Worm (Caenorhabditis elegans): ENCODE results near the gene T24D5.3.

DNA sequence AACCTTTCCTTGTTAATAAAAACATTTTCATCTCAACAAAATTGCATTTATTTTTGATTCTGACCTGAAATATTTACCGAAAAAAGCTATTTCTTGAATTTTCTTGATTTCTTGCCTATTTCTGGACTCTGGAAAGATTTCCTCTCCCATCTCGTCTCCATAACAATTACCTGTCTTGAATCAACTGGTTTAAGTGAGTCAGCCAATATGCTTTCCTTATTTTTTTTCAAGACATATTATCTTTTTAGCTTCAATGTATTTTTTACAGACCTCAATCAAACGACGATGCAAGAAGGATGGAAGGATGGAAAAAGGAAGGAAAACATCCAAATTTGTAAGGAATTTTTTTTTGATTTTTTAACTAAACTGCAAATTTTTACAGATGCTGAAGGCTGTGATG lies 22.7 kb downstream of the T24D5.3 start:
- TF ChIP-seq pha-4 (tag; optimal IDR thresholded peaks at IDR 0.05) (no peak), ztf-16 (tag; optimal IDR thresholded peaks at IDR 0.05) (no peak), fkh-10 (GFP tag; optimal IDR thresholded peaks at IDR 0.05) (no peak), unc-86 (tag; optimal IDR thresholded peaks at IDR 0.05) (no peak), unc-55 (GFP tag; optimal IDR thresholded peaks at IDR 0.05) (no peak)

Data from whole organism, late embryonic.